Fruit fly (Drosophila melanogaster) whole organism, embryonic: ENCODE data around the gene CG10874.

ENCODE experiments used
- Bdp1 ChIP-seq: fragments of 200-800 bp; sonication (Bioruptor generic); optimal IDR thresholded peaks from 3 replicates; lab custom pipeline; 2016; ENCODE audit warnings: missing biosample characterization, missing genetic modification characterization
- Bteb2 ChIP-seq: fragments of 200-800 bp; sonication (Bioruptor generic); optimal IDR thresholded peaks from 2 replicates; lab custom pipeline; 2016; ENCODE audit warnings: missing biosample characterization, missing genetic modification characterization
- C15 ChIP-seq: fragments of 200-800 bp; sonication (Bioruptor generic); IDR thresholded peaks from 3 replicates; pipeline ENCODE4 v1.3.6; 2022; ENCODE audit warnings: missing biosample characterization, missing genetic modification characterization
- CG10979 ChIP-seq: fragments of 200-800 bp; sonication (Bioruptor generic); optimal IDR thresholded peaks from 2 replicates; lab custom pipeline; 2018; ENCODE audit warnings: missing biosample characterization, mild to moderate bottlenecking, missing genetic modification characterization, moderate library complexity
- CG11560 ChIP-seq: fragments of 200-800 bp; sonication (Bioruptor generic); IDR thresholded peaks from 3 replicates; pipeline ENCODE4 v1.3.6; 2022; ENCODE audit warnings: missing biosample characterization, missing genetic modification characterization
- CG12236 ChIP-seq: fragments of 200-800 bp; sonication (Bioruptor generic); optimal IDR thresholded peaks from 2 replicates; lab custom pipeline; 2016; ENCODE audit warnings: missing biosample characterization, missing genetic modification characterization
- CG15011 ChIP-seq: fragments of 200-800 bp; sonication (Bioruptor generic); optimal IDR thresholded peaks from 3 replicates; lab custom pipeline; 2018; ENCODE audit warnings: missing biosample characterization, mild to moderate bottlenecking, missing genetic modification characterization
- CG17912 ChIP-seq: fragments of 200-800 bp; sonication (Bioruptor generic); optimal IDR thresholded peaks from 2 replicates; lab custom pipeline; 2018; ENCODE audit warnings: missing biosample characterization, mild to moderate bottlenecking, missing genetic modification characterization
- CG1792 ChIP-seq: fragments of 200-800 bp; sonication (Bioruptor generic); optimal IDR thresholded peaks from 2 replicates; lab custom pipeline; 2016; ENCODE audit warnings: missing biosample characterization, missing genetic modification characterization
- CG2202 ChIP-seq: fragments of 200-800 bp; sonication (Bioruptor generic); optimal IDR thresholded peaks from 2 replicates; lab custom pipeline; 2018; ENCODE audit warnings: missing biosample characterization, mild to moderate bottlenecking, missing genetic modification characterization
- CG31365 ChIP-seq: fragments of 200-800 bp; sonication (Bioruptor generic); optimal IDR thresholded peaks from 2 replicates; lab custom pipeline; 2018; ENCODE audit warnings: missing biosample characterization, mild to moderate bottlenecking, missing genetic modification characterization
- CG32767 ChIP-seq: fragments of 200-800 bp; sonication (Bioruptor generic); IDR thresholded peaks from 2 replicates; pipeline ENCODE4 v1.3.6; 2022; ENCODE audit warnings: missing biosample characterization, missing genetic modification characterization
- CG32772 ChIP-seq: fragments of 200-800 bp; sonication (Bioruptor generic); IDR thresholded peaks from 2 replicates; pipeline ENCODE4 v1.3.6; 2022; ENCODE audit warnings: missing biosample characterization, missing genetic modification characterization
- CG3847 ChIP-seq: fragments of 200-800 bp; sonication (Bioruptor generic); IDR thresholded peaks from 2 replicates; pipeline ENCODE4 v1.3.6; 2022; ENCODE audit warnings: missing biosample characterization, missing genetic modification characterization
- CG3995 ChIP-seq: fragments of 200-800 bp; sonication (Bioruptor generic); optimal IDR thresholded peaks from 3 replicates; lab custom pipeline; 2016; ENCODE audit warnings: missing biosample characterization, missing genetic modification characterization
- CG6791 ChIP-seq: fragments of 200-800 bp; sonication (Bioruptor generic); IDR thresholded peaks from 3 replicates; pipeline ENCODE4 v1.3.6; 2022; ENCODE audit warnings: missing biosample characterization, missing genetic modification characterization; ENCODE audit not compliant: partially characterized antibody
- CG7271 ChIP-seq: fragments of 200-800 bp; sonication (Bioruptor generic); optimal IDR thresholded peaks from 2 replicates; lab custom pipeline; 2018; ENCODE audit warnings: missing biosample characterization, mild to moderate bottlenecking, missing genetic modification characterization, moderate library complexity
- CG7786 ChIP-seq: fragments of 200-800 bp; sonication (Bioruptor generic); optimal IDR thresholded peaks from 2 replicates; lab custom pipeline; 2016; ENCODE audit warnings: missing biosample characterization, missing genetic modification characterization
- CG8089 ChIP-seq: fragments of 200-800 bp; sonication (Bioruptor generic); optimal IDR thresholded peaks from 3 replicates; lab custom pipeline; 2016; ENCODE audit warnings: missing biosample characterization, missing genetic modification characterization
- CTCF ChIP-seq: fragments of 200-800 bp; sonication (Bioruptor generic); optimal IDR thresholded peaks from 2 replicates; lab custom pipeline; 2017; ENCODE audit warnings: missing biosample characterization, mild to moderate bottlenecking, missing genetic modification characterization, moderate library complexity
- Camta ChIP-seq: fragments of 200-800 bp; sonication (Bioruptor generic); optimal IDR thresholded peaks from 2 replicates; lab custom pipeline; 2016; ENCODE audit warnings: missing biosample characterization, missing genetic modification characterization
- Chrac-16 ChIP-seq: fragments of 200-800 bp; sonication (Bioruptor generic); optimal IDR thresholded peaks from 3 replicates; lab custom pipeline; 2016; ENCODE audit warnings: missing biosample characterization, missing genetic modification characterization
- HLH3B ChIP-seq: fragments of 200-800 bp; sonication (Bioruptor generic); IDR thresholded peaks from 2 replicates; pipeline ENCODE4 v1.3.6; 2022; ENCODE audit warnings: missing biosample characterization, missing genetic modification characterization
- HmgD ChIP-seq: fragments of 200-800 bp; sonication (Bioruptor generic); optimal IDR thresholded peaks from 3 replicates; lab custom pipeline; 2016; ENCODE audit warnings: missing biosample characterization, missing genetic modification characterization
- Lhr ChIP-seq: fragments of 200-800 bp; sonication (Bioruptor generic); optimal IDR thresholded peaks from 3 replicates; lab custom pipeline; 2017; ENCODE audit warnings: mild to moderate bottlenecking, missing biosample characterization, missing genetic modification reagents, missing genetic modification characterization
- MTF-1 ChIP-seq: fragments of 200-800 bp; sonication (Bioruptor generic); optimal IDR thresholded peaks from 2 replicates; lab custom pipeline; 2018; ENCODE audit warnings: missing biosample characterization, mild to moderate bottlenecking, missing genetic modification characterization, borderline replicate concordance
- NFAT ChIP-seq: fragments of 200-800 bp; sonication (Bioruptor generic); IDR thresholded peaks from 2 replicates; pipeline ENCODE4 v1.3.6; 2022; ENCODE audit warnings: missing biosample characterization, missing genetic modification characterization
- Opbp ChIP-seq: fragments of 200-800 bp; sonication (Bioruptor generic); IDR thresholded peaks from 3 replicates; pipeline ENCODE4 v1.3.6; 2022; ENCODE audit warnings: missing biosample characterization, missing genetic modification characterization; ENCODE audit not compliant: partially characterized antibody
- Side ChIP-seq: fragments of 200-800 bp; sonication (Bioruptor generic); optimal IDR thresholded peaks from 2 replicates; lab custom pipeline; 2016; ENCODE audit warnings: missing biosample characterization, missing genetic modification characterization
- Sox100B ChIP-seq: fragments of 200-800 bp; sonication (Bioruptor generic); optimal IDR thresholded peaks from 3 replicates; lab custom pipeline; 2018; ENCODE audit warnings: missing biosample characterization, mild to moderate bottlenecking, missing genetic modification characterization
- Vsx1 ChIP-seq: fragments of 200-800 bp; sonication (Bioruptor generic); optimal IDR thresholded peaks from 2 replicates; lab custom pipeline; 2017; ENCODE audit warnings: missing biosample characterization, mild to moderate bottlenecking, missing genetic modification characterization, missing genetic modification reagents
- az2 ChIP-seq: fragments of 200-800 bp; sonication (Bioruptor generic); optimal IDR thresholded peaks from 3 replicates; lab custom pipeline; 2016; ENCODE audit warnings: missing biosample characterization, missing genetic modification characterization
- crp ChIP-seq, 2 experiments: fragments of 200-800 bp; sonication (Bioruptor generic); optimal IDR thresholded peaks; 2 replicates in 1 of 2; 3 replicates in 1 of 2; lab custom pipeline; 2017; ENCODE audit warnings: missing biosample characterization in 2 of 2, missing genetic modification characterization in 2 of 2, mild to moderate bottlenecking in 1 of 2, moderate library complexity in 1 of 2
- cwo ChIP-seq: fragments of 200-800 bp; sonication (Bioruptor generic); optimal IDR thresholded peaks from 3 replicates; lab custom pipeline; 2017; ENCODE audit warnings: missing biosample characterization, missing genetic modification characterization, mild to moderate bottlenecking, moderate library complexity, missing genetic modification reagents
- dmrt11E ChIP-seq: fragments of 200-800 bp; sonication (Bioruptor generic); optimal IDR thresholded peaks from 3 replicates; lab custom pipeline; 2018; ENCODE audit warnings: missing biosample characterization, mild to moderate bottlenecking, missing genetic modification characterization, moderate library complexity
- fru ChIP-seq: fragments of >200 bp; optimal IDR thresholded peaks from 2 replicates; lab custom pipeline; 2017
- gcm ChIP-seq: fragments of 200-800 bp; sonication (Bioruptor generic); optimal IDR thresholded peaks from 2 replicates; lab custom pipeline; 2019; ENCODE audit warnings: missing biosample characterization, mild to moderate bottlenecking, missing genetic modification characterization, moderate library complexity
- gsb-n ChIP-seq: fragments of 200-800 bp; sonication (Bioruptor generic); optimal IDR thresholded peaks from 3 replicates; lab custom pipeline; 2018; ENCODE audit warnings: missing biosample characterization, mild to moderate bottlenecking, missing genetic modification characterization
- her ChIP-seq: fragments of 200-800 bp; sonication (Bioruptor generic); optimal IDR thresholded peaks from 2 replicates; lab custom pipeline; 2016; ENCODE audit warnings: missing biosample characterization, missing genetic modification characterization
- lbe ChIP-seq: fragments of 200-800 bp; sonication (Bioruptor generic); optimal IDR thresholded peaks from 2 replicates; lab custom pipeline; 2016; ENCODE audit warnings: missing biosample characterization, mild to moderate bottlenecking, missing genetic modification characterization
- lilli ChIP-seq: fragments of 200-800 bp; sonication (Bioruptor generic); optimal IDR thresholded peaks from 3 replicates; lab custom pipeline; 2016; ENCODE audit warnings: missing biosample characterization, missing genetic modification characterization
- phol ChIP-seq: fragments of 200-800 bp; sonication (Bioruptor generic); optimal IDR thresholded peaks from 3 replicates; lab custom pipeline; 2018; ENCODE audit warnings: missing biosample characterization, mild to moderate bottlenecking, missing genetic modification characterization, moderate library complexity
- pros ChIP-seq: fragments of 200-800 bp; sonication (Bioruptor generic); optimal IDR thresholded peaks from 3 replicates; lab custom pipeline; 2019; ENCODE audit warnings: missing biosample characterization, mild to moderate bottlenecking, missing genetic modification characterization, moderate library complexity
- sens ChIP-seq: fragments of 200-800 bp; sonication (Bioruptor generic); peaks from one replicate; lab custom pipeline; 2016; ENCODE audit warnings: missing biosample characterization, missing genetic modification characterization
- sisA ChIP-seq: fragments of 200-800 bp; sonication (Bioruptor generic); IDR thresholded peaks from 2 replicates; pipeline ENCODE4 v1.3.6; 2022; ENCODE audit warnings: missing biosample characterization, missing genetic modification characterization
- sqz ChIP-seq: fragments of 200-800 bp; sonication (Bioruptor generic); optimal IDR thresholded peaks from 3 replicates; lab custom pipeline; 2018; ENCODE audit warnings: missing biosample characterization, mild to moderate bottlenecking, missing genetic modification characterization
- stwl ChIP-seq: fragments of 200-800 bp; sonication (Bioruptor generic); optimal IDR thresholded peaks from 3 replicates; lab custom pipeline; 2018; ENCODE audit warnings: missing biosample characterization, mild to moderate bottlenecking, missing genetic modification characterization, moderate library complexity
- tna ChIP-seq: fragments of 200-800 bp; sonication (Bioruptor generic); IDR thresholded peaks from 2 replicates; pipeline ENCODE4 v1.3.6; 2022; ENCODE audit warnings: missing biosample characterization, missing genetic modification characterization; ENCODE audit not compliant: partially characterized antibody
- wdn ChIP-seq: fragments of 200-800 bp; sonication (Bioruptor generic); IDR thresholded peaks from 2 replicates; pipeline ENCODE4 v1.3.6; 2022; ENCODE audit warnings: missing biosample characterization, missing genetic modification characterization

Gene CG10874

dm6 chr2L:2202018-2202852 is 10.0 kb upstream of the CG10874 start (continued):
- peak; percentile 99 for TF ChIP-seq CG7271
- peak; percentile 99 for TF ChIP-seq CG32772 (GFP tag; lab: Robert Waterston, UW)
- TF ChIP-seq CTCF (GFP tag; lab: Kevin White, UChicago): peak; percentile 78
- no peak for TF ChIP-seq fru
- TF ChIP-seq CG12236 (GFP tag; lab: Kevin White, UChicago): peak; percentile 98
- peak; percentile 91 for TF ChIP-seq CG31365
- peak; percentile 99 for TF ChIP-seq sisA
- TF ChIP-seq Lhr (GFP tag; lab: Kevin White, UChicago): peak; percentile 99
- TF ChIP-seq C15 (GFP tag; lab: Robert Waterston, UW): peak; percentile 93
- TF ChIP-seq dmrt11E (tag; lab: Kevin White, UChicago): peak; percentile 100
- peak; percentile 96 for TF ChIP-seq CG1792 (GFP tag; lab: Kevin White, UChicago)
- peak; percentile 96 for TF ChIP-seq Vsx1 (GFP tag; lab: Kevin White, UChicago)
- TF ChIP-seq wdn (GFP tag; lab: Robert Waterston, UW): peak; percentile 84; the same call in 1 of the 2 replicates
- TF ChIP-seq CG6791 (GFP tag; lab: Robert Waterston, UW): peak; percentile 85
- peak; percentile 52 to 73 for TF ChIP-seq crp (GFP tag; optimal IDR thresholded peaks at IDR 0.05; lab: Kevin White, UChicago)
- peak; percentile 98 for TF ChIP-seq MTF-1 (GFP tag; lab: Kevin White, UChicago)
- TF ChIP-seq her (GFP tag; lab: Kevin White, UChicago): peak; percentile 92
- peak; percentile 80 for TF ChIP-seq NFAT (GFP tag; lab: Robert Waterston, UW)
- TF ChIP-seq CG3847: peak; percentile 89
- peak; percentile 64; the same call in 2 of the 3 replicates for TF ChIP-seq Opbp (GFP tag; lab: Robert Waterston, UW)
- TF ChIP-seq Side (GFP tag; lab: Kevin White, UChicago): peak; percentile 98
- peak; percentile 94 for TF ChIP-seq CG7786 (GFP tag; lab: Kevin White, UChicago)
- peak; percentile 90 for TF ChIP-seq cwo (GFP tag; lab: Kevin White, UChicago)
- peak; percentile 95 for TF ChIP-seq CG15011 (GFP tag; lab: Kevin White, UChicago)
- peak; percentile 92 for TF ChIP-seq Bdp1 (GFP tag; lab: Kevin White, UChicago)
- peak; percentile 100 for TF ChIP-seq CG2202 (tag; lab: Kevin White, UChicago)
- peak; percentile 99 for TF ChIP-seq Camta
- peak; percentile 99 for TF ChIP-seq Sox100B (GFP tag; lab: Kevin White, UChicago)
- TF ChIP-seq CG8089 (GFP tag; lab: Kevin White, UChicago): peak; percentile 98
- peak; percentile 99 for TF ChIP-seq phol (tag; lab: Kevin White, UChicago)
- TF ChIP-seq CG10979 (tag; lab: Kevin White, UChicago): peak; percentile 100
- TF ChIP-seq tna (GFP tag; lab: Robert Waterston, UW): no peak
- peak; percentile 99 for TF ChIP-seq HLH3B (GFP tag; lab: Robert Waterston, UW)
- peak; percentile 57 for TF ChIP-seq CG17912 (GFP tag; lab: Kevin White, UChicago)
- TF ChIP-seq CG3995: peak; percentile 47
- peak; percentile 100 for TF ChIP-seq az2 (GFP tag; lab: Kevin White, UChicago)
- peak; percentile 100 for TF ChIP-seq gsb-n
- TF ChIP-seq CG32767: peak; percentile 99
- TF ChIP-seq Chrac-16: peak; percentile 99
- TF ChIP-seq lilli: peak; percentile 97
- peak; percentile 77 for TF ChIP-seq pros (GFP tag; lab: Kevin White, UChicago)
- TF ChIP-seq gcm (GFP tag; lab: Kevin White, UChicago): peak; percentile 100
- peak; percentile 99 for TF ChIP-seq lbe (GFP tag; lab: Kevin White, UChicago)
- TF ChIP-seq HmgD (GFP tag; lab: Kevin White, UChicago): peak; percentile 94
- TF ChIP-seq sens (GFP tag; lab: Kevin White, UChicago): peak; percentile 100
- TF ChIP-seq CG11560 (tag; lab: Robert Waterston, UW): peak; percentile 86
- TF ChIP-seq stwl (tag; lab: Kevin White, UChicago): peak; percentile 96
- TF ChIP-seq Bteb2 (GFP tag; lab: Kevin White, UChicago): peak; percentile 93
- TF ChIP-seq sqz: peak; percentile 98
